Fruit fly (Drosophila melanogaster) whole organism, adult: ENCODE measurements around the gene CG14034.

Source experiments
- CG11617 ChIP-seq: fragments of 200-800 bp; sonication (Bioruptor generic); optimal IDR thresholded peaks from 2 replicates; lab custom pipeline; 2017; ENCODE audit warnings: mild to moderate bottlenecking, missing biosample characterization, missing genetic modification reagents, missing genetic modification characterization
- CG12768 ChIP-seq: fragments of 200-800 bp; sonication (Bioruptor generic); optimal IDR thresholded peaks from 2 replicates; lab custom pipeline; 2017; ENCODE audit warnings: missing biosample characterization, missing genetic modification characterization, mild to moderate bottlenecking, moderate library complexity, missing genetic modification reagents
- CG5204 ChIP-seq: fragments of 200-800 bp; sonication (Bioruptor generic); optimal IDR thresholded peaks from 2 replicates; lab custom pipeline; 2016; ENCODE audit warnings: missing biosample characterization, missing genetic modification characterization
- CG7045 ChIP-seq: fragments of 200-800 bp; sonication (Bioruptor generic); optimal IDR thresholded peaks from 2 replicates; lab custom pipeline; 2017; ENCODE audit warnings: missing biosample characterization, mild to moderate bottlenecking, missing genetic modification characterization
- CG7101 ChIP-seq: fragments of 200-800 bp; sonication (Bioruptor generic); optimal IDR thresholded peaks from 2 replicates; lab custom pipeline; 2018; ENCODE audit warnings: missing biosample characterization, mild to moderate bottlenecking, missing genetic modification characterization, moderate library complexity
- Clk ChIP-seq: fragments of 200-800 bp; sonication (Bioruptor generic); optimal IDR thresholded peaks from 2 replicates; lab custom pipeline; 2017; ENCODE audit warnings: missing biosample characterization, missing genetic modification characterization
- Hr96 ChIP-seq: fragments of 200-800 bp; sonication (Bioruptor generic); optimal IDR thresholded peaks from 2 replicates; lab custom pipeline; 2016; ENCODE audit warnings: missing biosample characterization, missing genetic modification characterization
- bab1 ChIP-seq: fragments of 200-800 bp; sonication (Bioruptor generic); optimal IDR thresholded peaks from 3 replicates; lab custom pipeline; 2019; ENCODE audit warnings: missing biosample characterization, mild to moderate bottlenecking, missing genetic modification characterization, moderate library complexity
- cic ChIP-seq: fragments of 200-800 bp; sonication (Bioruptor generic); optimal IDR thresholded peaks from 2 replicates; lab custom pipeline; 2017; ENCODE audit warnings: missing biosample characterization, mild to moderate bottlenecking, missing genetic modification characterization, moderate library complexity

DNA sequence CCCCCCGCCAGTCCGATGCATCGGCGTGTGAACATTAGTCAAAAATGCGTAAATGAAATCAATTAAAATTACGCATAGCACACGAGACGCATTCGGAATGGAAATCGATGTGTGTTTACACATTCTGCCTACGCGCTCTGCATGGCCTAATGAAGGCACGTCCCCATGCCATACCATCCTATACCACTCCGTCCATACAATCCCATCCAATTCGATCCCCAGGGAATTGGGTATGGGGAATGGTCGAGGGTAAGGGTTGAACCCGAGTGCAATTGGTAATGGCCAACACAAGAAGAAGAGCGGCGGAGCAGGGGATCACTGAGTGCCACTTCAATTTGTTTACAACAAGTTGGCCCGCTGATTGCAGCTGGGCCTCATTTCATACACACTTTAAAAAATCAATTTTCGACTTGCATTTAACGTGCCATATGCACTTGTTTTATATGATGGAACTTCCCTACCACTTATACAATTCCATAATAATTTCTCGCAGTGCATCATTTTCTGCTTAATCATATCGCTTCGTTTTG, 29.1 kb upstream of the CG14034 start:
- peak; percentile 65 for TF ChIP-seq cic (GFP tag; lab: Kevin White, UChicago)
- TF ChIP-seq Hr96 (GFP tag; lab: Kevin White, UChicago) = peak; percentile 43
- TF ChIP-seq CG12768 (GFP tag; lab: Kevin White, UChicago) = peak; percentile 60
- TF ChIP-seq CG7101 (tag; lab: Kevin White, UChicago) = peak; percentile 52
- peak; percentile 36 for TF ChIP-seq Clk (GFP tag; lab: Kevin White, UChicago)
- peak; percentile 23 for TF ChIP-seq CG5204
- TF ChIP-seq CG11617 (GFP tag; lab: Kevin White, UChicago) = peak; percentile 53
- peak; percentile 35 for TF ChIP-seq CG7045
- TF ChIP-seq bab1 (GFP tag; lab: Kevin White, UChicago) = no peak
